Fruit fly (Drosophila melanogaster) whole organism: ENCODE results near the gene CG6244.
A peak's percentile ranks its signal among the peaks of the same experiment; 100 is the strongest.

Experiments used
- CG8478 ChIP-seq: fragments of >200 bp; optimal IDR thresholded peaks from 2 replicates; lab custom pipeline; 2018; ENCODE audit warnings: inconsistent platforms
- Dll ChIP-seq: fragments of >200 bp; optimal IDR thresholded peaks from 2 replicates; lab custom pipeline; 2017
- EcR ChIP-seq, 2 experiments: fragments of >200 bp; optimal IDR thresholded peaks; 2 replicates each; lab custom pipeline; 2017; ENCODE audit warnings: missing biosample characterization in 2 of 2, missing genetic modification characterization in 2 of 2, missing genetic modification reagents in 2 of 2
- pan ChIP-seq: fragments of >200 bp; optimal IDR thresholded peaks from 2 replicates; lab custom pipeline; 2017
- psq ChIP-seq: fragments of >200 bp; optimal IDR thresholded peaks from 2 replicates; lab custom pipeline; 2017
- usp ChIP-seq: fragments of >200 bp; optimal IDR thresholded peaks from 2 replicates; lab custom pipeline; 2017; ENCODE audit warnings: missing biosample characterization, missing genetic modification characterization, mixed read lengths

The CG6244 gene

dm6 chr3L:15778951-15779350 lies 29.2 kb upstream of the CG6244 start:
- TF ChIP-seq psq (lab: Kevin White, UChicago), result no peak
- no peak for TF ChIP-seq CG8478
- TF ChIP-seq pan, result no peak

dm6 chr3L:15785368-15785767 lies 22.8 kb upstream of the CG6244 start:
- TF ChIP-seq pan (no peak), psq (lab: Kevin White, UChicago) (no peak), EcR (GFP tag; optimal IDR thresholded peaks at IDR 0.05; lab: Kevin White, UChicago) (no peak), usp (GFP tag; lab: Kevin White, UChicago) (no peak), CG8478 (no peak), Dll (lab: Kevin White, UChicago) (no peak)

- TF ChIP-seq Dll (lab: Kevin White, UChicago) (no peak), EcR (GFP tag; optimal IDR thresholded peaks at IDR 0.05; lab: Kevin White, UChicago) (no peak), psq (lab: Kevin White, UChicago) (no peak), pan (no peak), usp (GFP tag; lab: Kevin White, UChicago) (no peak)
Measured at dm6 chr3L:15787406-15787805, 20.7 kb upstream of the CG6244 start.

- TF ChIP-seq psq (lab: Kevin White, UChicago), result no peak
- TF ChIP-seq pan, result no peak
- no peak for TF ChIP-seq usp (GFP tag; lab: Kevin White, UChicago)
- TF ChIP-seq EcR (GFP tag; optimal IDR thresholded peaks at IDR 0.05; lab: Kevin White, UChicago), result no peak
- TF ChIP-seq Dll (lab: Kevin White, UChicago), result no peak
- no peak for TF ChIP-seq CG8478
Measured at dm6 chr3L:15791072-15791471, 17.1 kb upstream of the CG6244 start.

- TF ChIP-seq usp (GFP tag; lab: Kevin White, UChicago) (no peak), EcR (GFP tag; optimal IDR thresholded peaks at IDR 0.05; lab: Kevin White, UChicago) (no peak), CG8478 (no peak), pan (no peak), psq (lab: Kevin White, UChicago) (no peak), Dll (lab: Kevin White, UChicago) (no peak)
Measured at dm6 chr3L:15794311-15794710, 13.8 kb upstream of the CG6244 start.

dm6 chr3L:15802117-15802516 lies 6.0 kb upstream of the CG6244 start:
- no peak for TF ChIP-seq psq (lab: Kevin White, UChicago)
- TF ChIP-seq usp (GFP tag; lab: Kevin White, UChicago), result no peak
- TF ChIP-seq CG8478, result no peak

- TF ChIP-seq Dll (lab: Kevin White, UChicago) (no peak), pan (no peak), CG8478 (no peak), psq (lab: Kevin White, UChicago) (no peak), usp (GFP tag; lab: Kevin White, UChicago) (no peak), EcR (GFP tag; optimal IDR thresholded peaks at IDR 0.05; lab: Kevin White, UChicago) (no peak)
Measured at dm6 chr3L:15802655-15803054, 5.5 kb upstream of the CG6244 start.

- TF ChIP-seq usp (GFP tag; lab: Kevin White, UChicago) (no peak), EcR (GFP tag; optimal IDR thresholded peaks at IDR 0.05; lab: Kevin White, UChicago) (no peak), pan (no peak), CG8478 (no peak), Dll (lab: Kevin White, UChicago) (no peak), psq (lab: Kevin White, UChicago) (no peak)
Measured at dm6 chr3L:15808667-15809066, 545 bp downstream of the CG6244 start.

dm6 chr3L:15809185-15809584 lies 1.1 kb downstream of the CG6244 start, which contains the start of gene CG13445:
Gene CG13445 (plus strand): TSS chr3L:15809485.
- no peak for TF ChIP-seq psq (lab: Kevin White, UChicago)

dm6 chr3L:15809768-15810167 lies 1.6 kb downstream of the CG6244 start:
- no peak for TF ChIP-seq EcR (GFP tag; optimal IDR thresholded peaks at IDR 0.05; lab: Kevin White, UChicago)
- TF ChIP-seq CG8478, result no peak
- TF ChIP-seq pan, result no peak
- no peak for TF ChIP-seq Dll (lab: Kevin White, UChicago)
- TF ChIP-seq psq (lab: Kevin White, UChicago), result no peak
- TF ChIP-seq usp (GFP tag; lab: Kevin White, UChicago), result no peak

- TF ChIP-seq Dll (lab: Kevin White, UChicago) (no peak), psq (lab: Kevin White, UChicago) (no peak), CG8478 (no peak), usp (GFP tag; lab: Kevin White, UChicago) (no peak), EcR (GFP tag; optimal IDR thresholded peaks at IDR 0.05; lab: Kevin White, UChicago) (no peak), pan (no peak)
Measured at dm6 chr3L:15813988-15814387, 5.9 kb downstream of the CG6244 start.

dm6 chr3L:15815353-15816142 lies 7.4 kb downstream of the CG6244 start:
- no peak for TF ChIP-seq usp (GFP tag; lab: Kevin White, UChicago)
- peak; percentile 34 for TF ChIP-seq CG8478

- no peak for TF ChIP-seq pan
- TF ChIP-seq Dll (lab: Kevin White, UChicago), result no peak
- no peak for TF ChIP-seq usp (GFP tag; lab: Kevin White, UChicago)
- no peak for TF ChIP-seq psq (lab: Kevin White, UChicago)
- TF ChIP-seq EcR (GFP tag; optimal IDR thresholded peaks at IDR 0.05; lab: Kevin White, UChicago), result no peak
- TF ChIP-seq CG8478, result no peak
Measured at dm6 chr3L:15816143-15816487, 8.0 kb downstream of the CG6244 start, which contains the start of gene fwe. Gene fwe (minus strand): TSS chr3L:15816410.
